Fruit fly (Drosophila melanogaster): Measurements from ENCODE around the gene Ublcp1.
A peak's percentile ranks its signal among the peaks of the same experiment; 100 is the strongest.

DNA sequence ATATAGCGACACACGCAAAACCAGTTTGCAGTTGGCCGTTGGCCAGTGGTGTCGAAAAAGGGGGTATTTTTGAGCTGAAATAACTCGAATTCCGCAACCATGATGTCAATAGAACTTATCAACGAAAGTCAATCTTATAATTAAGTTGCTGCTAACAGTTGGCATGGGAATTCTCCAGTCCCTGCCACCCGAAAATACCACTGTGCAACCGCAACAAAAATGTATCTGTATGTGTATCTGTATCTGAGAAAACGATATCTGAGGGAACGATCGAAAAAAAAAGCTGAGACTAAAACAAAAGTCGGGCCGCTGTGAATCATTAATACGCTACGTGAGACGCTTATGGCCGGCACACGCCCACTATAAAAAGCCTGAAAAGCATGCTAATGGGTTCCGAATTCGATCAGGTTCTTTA lies 14.8 kb upstream of the Ublcp1 start:
- TF ChIP-seq D1 (tag; optimal IDR thresholded peaks at IDR 0.05) (peak; percentile 43), CG12605 (GFP tag; IDR thresholded peaks at IDR 0.05) (no peak), CG14655 (GFP tag; optimal IDR thresholded peaks at IDR 0.05) (peak; percentile 69), EcR (GFP tag; optimal IDR thresholded peaks at IDR 0.05) (peak; percentile 71), CG10348 (GFP tag; IDR thresholded peaks at IDR 0.05) (peak; percentile 36; the same call in 1 of the 2 replicates), CG32121 (GFP tag; IDR thresholded peaks at IDR 0.05) (peak; percentile 77), fd96Ca (GFP tag; IDR thresholded peaks at IDR 0.05) (peak; percentile 89), Pif1A (GFP tag; optimal IDR thresholded peaks at IDR 0.05) (peak; percentile 88), CG15710 (tag; optimal IDR thresholded peaks at IDR 0.05) (peak; percentile 90), rn (GFP tag; IDR thresholded peaks at IDR 0.05) (peak; percentile 47; the same call in 1 of the 2 replicates)

Measured in whole organism, pupa.